Worm (Caenorhabditis elegans) whole organism, L4/young adult: ENCODE results near the gene K09C8.9.

ENCODE experiments used
- W03F9.2 ChIP-seq: fragments of 150-350 bp; optimal IDR thresholded peaks from 2 replicates; lab custom pipeline; 2014; ENCODE audit warnings: missing biosample characterization, missing genetic modification characterization
- dao-5 ChIP-seq: sonication (generic microtip); optimal IDR thresholded peaks from 2 replicates; lab custom pipeline; 2016; ENCODE audit warnings: missing genotype, missing genetic modification characterization, moderate library complexity, missing compliant biosample characterization
- him-1 ChIP-seq: sonication (generic microtip); optimal IDR thresholded peaks from 2 replicates; lab custom pipeline; 2016; ENCODE audit warnings: missing genotype, missing genetic modification reagents, missing genetic modification characterization, missing compliant biosample characterization

ce11 chrX:10971118-10971517 is 3.5 kb upstream of the K09C8.9 start:
- TF ChIP-seq dao-5 (no peak), him-1 (tag; lab: Kevin White, UChicago) (no peak), W03F9.2 (no peak)
